Fruit fly (Drosophila melanogaster) whole organism, embryonic: Measurements from ENCODE around the gene Mic26-27.

ENCODE experiments used
- BtbVII ChIP-seq: fragments of 200-800 bp; sonication (Bioruptor generic); optimal IDR thresholded peaks from 3 replicates; lab custom pipeline; 2017; ENCODE audit warnings: missing biosample characterization, mild to moderate bottlenecking, missing genetic modification characterization
- CG10366 ChIP-seq: fragments of 200-800 bp; sonication (Bioruptor generic); IDR thresholded peaks from 2 replicates; pipeline ENCODE4 v1.3.6; 2022; ENCODE audit warnings: missing biosample characterization, missing genetic modification characterization
- CG12155 ChIP-seq: fragments of 200-800 bp; sonication (Bioruptor generic); optimal IDR thresholded peaks from 3 replicates; lab custom pipeline; 2016; ENCODE audit warnings: missing biosample characterization, missing genetic modification characterization
- CG12659 ChIP-seq: fragments of 200-800 bp; sonication (Bioruptor generic); optimal IDR thresholded peaks from 3 replicates; lab custom pipeline; 2017; ENCODE audit warnings: mild to moderate bottlenecking, missing biosample characterization, missing genetic modification reagents, missing genetic modification characterization
- CG15479 ChIP-seq: fragments of 200-800 bp; sonication (Bioruptor generic); optimal IDR thresholded peaks from 3 replicates; lab custom pipeline; 2019; ENCODE audit warnings: missing biosample characterization, mild to moderate bottlenecking, missing genetic modification characterization, moderate library complexity
- CG15514 ChIP-seq: fragments of 200-800 bp; sonication (Bioruptor generic); optimal IDR thresholded peaks from 3 replicates; lab custom pipeline; 2017; ENCODE audit warnings: missing biosample characterization, missing genetic modification characterization, mild to moderate bottlenecking, moderate library complexity, missing genetic modification reagents
- CG1602 ChIP-seq: fragments of 200-800 bp; sonication (Bioruptor generic); optimal IDR thresholded peaks from 3 replicates; lab custom pipeline; 2016; ENCODE audit warnings: missing biosample characterization, missing genetic modification characterization
- CG17829 ChIP-seq: fragments of 200-800 bp; optimal IDR thresholded peaks from 2 replicates; lab custom pipeline; 2019; ENCODE audit warnings: missing biosample characterization, mild to moderate bottlenecking, missing genetic modification characterization, moderate library complexity
- CG18011 ChIP-seq: fragments of 200-800 bp; sonication (Bioruptor generic); optimal IDR thresholded peaks from 2 replicates; lab custom pipeline; 2017; ENCODE audit warnings: missing biosample characterization, missing genetic modification characterization, mild to moderate bottlenecking, moderate library complexity, missing genotype
- CG18262 ChIP-seq: fragments of 200-800 bp; optimal IDR thresholded peaks from 3 replicates; lab custom pipeline; 2019; ENCODE audit warnings: missing biosample characterization, mild to moderate bottlenecking, missing genetic modification characterization, moderate library complexity
- CG18476 ChIP-seq: fragments of 200-800 bp; sonication (Bioruptor generic); optimal IDR thresholded peaks from 2 replicates; lab custom pipeline; 2016; ENCODE audit warnings: missing biosample characterization, mild to moderate bottlenecking, missing genetic modification characterization
- CG2116 ChIP-seq: fragments of 200-800 bp; sonication (Bioruptor generic); optimal IDR thresholded peaks from 3 replicates; lab custom pipeline; 2018; ENCODE audit warnings: missing biosample characterization, mild to moderate bottlenecking, missing genetic modification characterization
- CG2129 ChIP-seq: fragments of 200-800 bp; sonication (Bioruptor generic); IDR thresholded peaks from 2 replicates; pipeline ENCODE4 v1.3.6; 2022; ENCODE audit warnings: missing biosample characterization, missing genetic modification characterization; ENCODE audit not compliant: partially characterized antibody
- CG30020 ChIP-seq: fragments of 200-800 bp; optimal IDR thresholded peaks from 2 replicates; lab custom pipeline; 2019; ENCODE audit warnings: missing biosample characterization, mild to moderate bottlenecking, missing genetic modification characterization, moderate library complexity
- CG3847 ChIP-seq: fragments of 200-800 bp; sonication (Bioruptor generic); IDR thresholded peaks from 2 replicates; pipeline ENCODE4 v1.3.6; 2022; ENCODE audit warnings: missing biosample characterization, missing genetic modification characterization
- CG4424 ChIP-seq: fragments of 200-800 bp; sonication (Bioruptor generic); optimal IDR thresholded peaks from 3 replicates; lab custom pipeline; 2016; ENCODE audit warnings: missing biosample characterization, missing genetic modification characterization
- CG5180 ChIP-seq: fragments of 200-800 bp; sonication (Bioruptor generic); optimal IDR thresholded peaks from 3 replicates; lab custom pipeline; 2017; ENCODE audit warnings: missing biosample characterization, missing genetic modification characterization, mild to moderate bottlenecking, moderate library complexity, missing genetic modification reagents
- CG6689 ChIP-seq: fragments of 200-800 bp; sonication (Bioruptor generic); IDR thresholded peaks from 2 replicates; pipeline ENCODE4 v1.3.6; 2022; ENCODE audit warnings: missing biosample characterization, missing genetic modification characterization
- CG6791 ChIP-seq: fragments of 200-800 bp; sonication (Bioruptor generic); IDR thresholded peaks from 3 replicates; pipeline ENCODE4 v1.3.6; 2022; ENCODE audit warnings: missing biosample characterization, missing genetic modification characterization; ENCODE audit not compliant: partially characterized antibody
- CG9437 ChIP-seq: fragments of 200-800 bp; sonication (Bioruptor generic); optimal IDR thresholded peaks from 2 replicates; lab custom pipeline; 2018; ENCODE audit warnings: missing biosample characterization, mild to moderate bottlenecking, missing genetic modification characterization
- CG9609 ChIP-seq: fragments of 200-800 bp; sonication (Bioruptor generic); optimal IDR thresholded peaks from 3 replicates; lab custom pipeline; 2016; ENCODE audit warnings: missing biosample characterization, missing genetic modification characterization
- CG9876 ChIP-seq: fragments of 200-800 bp; sonication (Bioruptor generic); optimal IDR thresholded peaks from 2 replicates; lab custom pipeline; 2016; ENCODE audit warnings: missing biosample characterization, missing genetic modification characterization
- D19B ChIP-seq: fragments of 200-800 bp; sonication (Bioruptor generic); optimal IDR thresholded peaks from 2 replicates; lab custom pipeline; 2017; ENCODE audit warnings: missing biosample characterization, mild to moderate bottlenecking, missing genetic modification characterization
- Dip3 ChIP-seq: fragments of 200-800 bp; sonication (Bioruptor generic); optimal IDR thresholded peaks from 3 replicates; lab custom pipeline; 2016; ENCODE audit warnings: missing biosample characterization, missing genetic modification characterization
- HLH54F ChIP-seq: fragments of 200-800 bp; sonication (Bioruptor generic); optimal IDR thresholded peaks from 3 replicates; lab custom pipeline; 2016; ENCODE audit warnings: missing biosample characterization, missing genetic modification characterization
- Hmx ChIP-seq: fragments of 200-800 bp; sonication (Bioruptor generic); optimal IDR thresholded peaks from 2 replicates; lab custom pipeline; 2016; ENCODE audit warnings: missing biosample characterization, missing genetic modification characterization
- NK7.1 ChIP-seq: fragments of 200-800 bp; sonication (Bioruptor generic); optimal IDR thresholded peaks from 3 replicates; lab custom pipeline; 2016; ENCODE audit warnings: missing biosample characterization, missing genetic modification characterization
- Sin3A ChIP-seq: fragments of >200 bp; optimal IDR thresholded peaks from 2 replicates; lab custom pipeline; 2018
- Tbp ChIP-seq: fragments of >200 bp; optimal IDR thresholded peaks from 2 replicates; lab custom pipeline; 2018; ENCODE audit warnings: missing biosample characterization, missing genetic modification characterization
- bigmax ChIP-seq: fragments of 200-800 bp; sonication (Bioruptor generic); optimal IDR thresholded peaks from 2 replicates; lab custom pipeline; 2018; ENCODE audit warnings: missing biosample characterization, mild to moderate bottlenecking, missing genetic modification characterization
- btn ChIP-seq: fragments of 200-800 bp; sonication (Bioruptor generic); optimal IDR thresholded peaks from 2 replicates; lab custom pipeline; 2016; ENCODE audit warnings: missing biosample characterization, missing genetic modification characterization
- cg ChIP-seq: fragments of 200-800 bp; sonication (Bioruptor generic); optimal IDR thresholded peaks from 3 replicates; lab custom pipeline; 2019; ENCODE audit warnings: missing biosample characterization, mild to moderate bottlenecking, missing genetic modification characterization, moderate library complexity
- fru ChIP-seq: fragments of >200 bp; optimal IDR thresholded peaks from 2 replicates; lab custom pipeline; 2017
- gem ChIP-seq: fragments of 200-800 bp; sonication (Bioruptor generic); optimal IDR thresholded peaks from 2 replicates; lab custom pipeline; 2019; ENCODE audit warnings: missing biosample characterization, mild to moderate bottlenecking, missing genetic modification characterization, moderate library complexity
- grau ChIP-seq: fragments of 200-800 bp; optimal IDR thresholded peaks from 3 replicates; lab custom pipeline; 2019; ENCODE audit warnings: missing biosample characterization, mild to moderate bottlenecking, missing genetic modification characterization, moderate library complexity
- gro ChIP-seq: fragments of 200-800 bp; sonication (Bioruptor generic); optimal IDR thresholded peaks from 2 replicates; lab custom pipeline; 2016; ENCODE audit warnings: missing biosample characterization, missing genetic modification characterization
- insv ChIP-seq, 2 experiments: fragments of 200-800 bp; sonication (Bioruptor generic); optimal IDR thresholded peaks; 3 replicates each; lab custom pipeline; 2016 to 2018; ENCODE audit warnings: missing biosample characterization in 2 of 2, missing genetic modification characterization in 2 of 2
- kah ChIP-seq: fragments of 200-800 bp; sonication (Bioruptor generic); optimal IDR thresholded peaks from 2 replicates; lab custom pipeline; 2018; ENCODE audit warnings: missing biosample characterization, mild to moderate bottlenecking, missing genetic modification characterization
- mam ChIP-seq: fragments of 200-800 bp; sonication (Bioruptor generic); optimal IDR thresholded peaks from 3 replicates; lab custom pipeline; 2016; ENCODE audit warnings: missing biosample characterization, missing genetic modification characterization
- nom ChIP-seq: fragments of 200-800 bp; sonication (Bioruptor generic); optimal IDR thresholded peaks from 2 replicates; lab custom pipeline; 2017; ENCODE audit warnings: missing biosample characterization, missing genetic modification characterization, mild to moderate bottlenecking, moderate library complexity, missing genetic modification reagents
- ro ChIP-seq: fragments of 200-800 bp; sonication (Bioruptor generic); IDR thresholded peaks from 2 replicates; pipeline ENCODE4 v1.3.6; 2022; ENCODE audit warnings: missing biosample characterization, missing genetic modification characterization
- row ChIP-seq: fragments of 200-800 bp; sonication (Bioruptor generic); IDR thresholded peaks from 3 replicates; pipeline ENCODE4 v1.3.6; 2022; ENCODE audit warnings: missing biosample characterization, missing genetic modification characterization
- salm ChIP-seq: fragments of 200-800 bp; sonication (Bioruptor generic); optimal IDR thresholded peaks from 2 replicates; lab custom pipeline; 2018; ENCODE audit warnings: missing biosample characterization, mild to moderate bottlenecking, missing genetic modification characterization
- sna ChIP-seq: fragments of 200-800 bp; sonication (Bioruptor generic); IDR thresholded peaks from 2 replicates; pipeline ENCODE4 v1.3.6; 2022; ENCODE audit warnings: missing biosample characterization, missing genetic modification characterization; ENCODE audit not compliant: partially characterized antibody
- sug ChIP-seq: fragments of 200-800 bp; optimal IDR thresholded peaks from 2 replicates; lab custom pipeline; 2019; ENCODE audit warnings: missing biosample characterization, mild to moderate bottlenecking, missing genetic modification characterization, moderate library complexity
- tin ChIP-seq: fragments of 200-800 bp; sonication (Bioruptor generic); optimal IDR thresholded peaks from 3 replicates; lab custom pipeline; 2016; ENCODE audit warnings: missing biosample characterization, missing genetic modification characterization
- unc-4 ChIP-seq: fragments of 200-800 bp; sonication (Bioruptor generic); IDR thresholded peaks from 2 replicates; pipeline ENCODE4 v1.3.6; 2022; ENCODE audit warnings: missing biosample characterization, missing genetic modification characterization; ENCODE audit not compliant: partially characterized antibody
- wor ChIP-seq: fragments of 200-800 bp; sonication (Bioruptor generic); IDR thresholded peaks from 2 replicates; pipeline ENCODE4 v1.3.6; 2022; ENCODE audit warnings: missing biosample characterization, missing genetic modification characterization
- zfh2 ChIP-seq: fragments of 200-800 bp; sonication (Bioruptor generic); optimal IDR thresholded peaks from 2 replicates; lab custom pipeline; 2016; ENCODE audit warnings: missing biosample characterization, missing genetic modification characterization

The Mic26-27 gene

dm6 chr3R:16098333-16099267 lies 48.1 kb downstream of the Mic26-27 start, which contains the start of the genes Mhcl and Akt (continued):
- TF ChIP-seq HLH54F (GFP tag; lab: Kevin White, UChicago) (peak; percentile 15), CG12659 (peak; percentile 21), CG9609 (no peak), CG30020 (peak; percentile 30), sug (tag; lab: Kevin White, UChicago) (peak; percentile 11), D19B (no peak), CG10366 (GFP tag; lab: Robert Waterston, UW) (peak; percentile 20; the same call in 1 of the 2 replicates), CG17829 (peak; percentile 45), CG4424 (GFP tag; lab: Kevin White, UChicago) (peak; percentile 38), Hmx (GFP tag; lab: Kevin White, UChicago) (peak; percentile 38), Tbp (GFP tag; lab: Kevin White, UChicago) (no peak), bigmax (GFP tag; lab: Kevin White, UChicago) (no peak), zfh2 (GFP tag; lab: Kevin White, UChicago) (peak; percentile 28), row (GFP tag; lab: Robert Waterston, UW) (peak; percentile 65), gem (peak; percentile 32), CG18262 (tag; lab: Kevin White, UChicago) (peak; percentile 19), ro (no peak), Dip3 (GFP tag; lab: Kevin White, UChicago) (no peak), grau (tag; lab: Kevin White, UChicago) (peak; percentile 35), CG3847 (GFP tag; lab: Robert Waterston, UW) (peak; percentile 33; the same call in 1 of the 2 replicates), NK7.1 (GFP tag; lab: Kevin White, UChicago) (no peak), btn (GFP tag; lab: Kevin White, UChicago) (no peak), CG6689 (GFP tag; lab: Robert Waterston, UW) (peak; percentile 8; the same call in 1 of the 2 replicates), unc-4 (peak; percentile 59; the same call in 1 of the 2 replicates), CG1602 (GFP tag; lab: Kevin White, UChicago) (no peak), CG2116 (GFP tag; lab: Kevin White, UChicago) (peak; percentile 74), cg (GFP tag; lab: Kevin White, UChicago) (peak; percentile 68), CG2129 (GFP tag; lab: Robert Waterston, UW) (peak; percentile 35; the same call in 1 of the 2 replicates), salm (tag; lab: Kevin White, UChicago) (no peak), Sin3A (lab: Kevin White, UChicago) (peak; percentile 57), CG9876 (GFP tag; lab: Kevin White, UChicago) (peak; percentile 15), BtbVII (GFP tag; lab: Kevin White, UChicago) (peak; percentile 25), CG9437 (GFP tag; lab: Kevin White, UChicago) (peak; percentile 43), CG12155 (no peak), wor (GFP tag; lab: Robert Waterston, UW) (no peak), mam (peak; percentile 37), CG15479 (no peak), fru (no peak), insv (GFP tag; optimal IDR thresholded peaks at IDR 0.05; lab: Kevin White, UChicago) (peak in 1 of 2 experiments; percentile 55), CG15514 (GFP tag; lab: Kevin White, UChicago) (peak; percentile 98), sna (GFP tag; lab: Robert Waterston, UW) (no peak; the same call in 1 of the 2 replicates), CG6791 (GFP tag; lab: Robert Waterston, UW) (peak; percentile 63; the same call in 2 of the 3 replicates), CG18476 (GFP tag; lab: Kevin White, UChicago) (no peak), nom (peak; percentile 19), CG5180 (no peak), tin (peak; percentile 5), gro (no peak), CG18011 (GFP tag; lab: Kevin White, UChicago) (no peak), kah (GFP tag; lab: Kevin White, UChicago) (no peak)
